Fruit fly (Drosophila melanogaster): ENCODE data around the gene CG12885.

dm6 chr3R:27582634-27583181 lies 62.0 kb downstream of the CG12885 start, which contains the start of gene pins:
- no peak for TF ChIP-seq EcR (GFP tag; optimal IDR thresholded peaks at IDR 0.05)
- TF ChIP-seq Ets98B (GFP tag; IDR thresholded peaks at IDR 0.05): no peak
- no peak for TF ChIP-seq gl (tag; optimal IDR thresholded peaks at IDR 0.05)
- no peak for TF ChIP-seq CG8159 (tag; optimal IDR thresholded peaks at IDR 0.05)
- no peak for TF ChIP-seq CG32121 (GFP tag; IDR thresholded peaks at IDR 0.05)
- TF ChIP-seq CG34367 (tag; optimal IDR thresholded peaks at IDR 0.05): no peak
- no peak for TF ChIP-seq Pif1B (GFP tag; optimal IDR thresholded peaks at IDR 0.05)
- TF ChIP-seq CG15710 (tag; optimal IDR thresholded peaks at IDR 0.05): no peak
- no peak for TF ChIP-seq CG9948 (tag; optimal IDR thresholded peaks at IDR 0.05)
- TF ChIP-seq CG4496 (GFP tag; IDR thresholded peaks at IDR 0.05): no peak
- TF ChIP-seq CG13204 (GFP tag; optimal IDR thresholded peaks at IDR 0.05): no peak
- no peak for TF ChIP-seq CG14655 (GFP tag; optimal IDR thresholded peaks at IDR 0.05)
- no peak for TF ChIP-seq fd96Ca (GFP tag; IDR thresholded peaks at IDR 0.05)
